Worm (Caenorhabditis elegans) whole organism, L1 larva: ENCODE measurements around the gene F35D11.1.

Experiments
- dsc-1 ChIP-seq: sonication (generic microtip); optimal IDR thresholded peaks from 2 replicates; lab custom pipeline; 2016; ENCODE audit warnings: mild to moderate bottlenecking, missing genetic modification characterization, missing compliant biosample characterization
- hpl-2 ChIP-seq: fragments of 150-350 bp; optimal IDR thresholded peaks from 2 replicates; lab custom pipeline; 2014; ENCODE audit warnings: missing biosample characterization, missing genetic modification reagents, missing genetic modification characterization
- lin-39 ChIP-seq: fragments of 150-350 bp; optimal IDR thresholded peaks from 2 replicates; lab custom pipeline; 2014; ENCODE audit warnings: missing biosample characterization, missing genetic modification reagents, missing genetic modification characterization
- nhr-28 ChIP-seq: fragments of 150-350 bp; optimal IDR thresholded peaks from 2 replicates; lab custom pipeline; 2014; ENCODE audit warnings: missing biosample characterization, missing genetic modification characterization
- sptf-1 ChIP-seq: fragments of 150-350 bp; optimal IDR thresholded peaks from 2 replicates; lab custom pipeline; 2014; ENCODE audit warnings: missing biosample characterization, missing genetic modification characterization

DNA sequence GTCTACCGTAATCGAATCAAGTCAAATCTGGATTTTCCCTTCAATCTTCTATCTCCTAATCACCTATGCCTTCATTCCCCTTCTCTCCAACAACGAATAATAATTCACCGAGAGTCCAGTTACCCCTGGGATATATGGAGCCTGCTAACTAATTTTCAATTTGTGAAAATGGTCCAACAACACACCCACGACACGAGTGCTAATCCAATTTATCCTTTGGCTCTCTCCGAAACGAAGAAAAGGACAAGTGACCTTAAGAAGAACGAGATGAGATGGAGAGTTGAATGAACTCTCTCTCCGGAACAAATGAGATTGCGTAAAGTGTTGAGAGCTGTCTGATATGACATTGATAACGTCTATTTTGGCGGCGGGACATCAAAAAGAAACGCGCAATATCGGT, 42.4 kb upstream of the F35D11.1 start:
- TF ChIP-seq lin-39 (tag; lab: Kevin White, UChicago), result no peak
- no peak for TF ChIP-seq nhr-28 (tag; lab: Kevin White, UChicago)
- no peak for TF ChIP-seq sptf-1 (tag; lab: Kevin White, UChicago)
- TF ChIP-seq dsc-1 (tag; lab: Kevin White, UChicago), result no peak
- no peak for TF ChIP-seq hpl-2 (GFP tag; lab: Kevin White, UChicago)
